Worm (Caenorhabditis elegans): ENCODE measurements around the gene T26C11.4.

The T26C11.4 gene

ce11 chrX:1880665-1881064 is 35.3 kb upstream of the T26C11.4 start (continued):
- no peak for TF ChIP-seq efl-3 (GFP tag; optimal IDR thresholded peaks at IDR 0.05)
- TF ChIP-seq blmp-1 (tag; optimal IDR thresholded peaks at IDR 0.05), result no peak
- TF ChIP-seq swsn-7 (tag; optimal IDR thresholded peaks at IDR 0.05), result peak; percentile 65
- peak; percentile 67 for TF ChIP-seq tbx-2 (tag; optimal IDR thresholded peaks at IDR 0.05)
- no peak for TF ChIP-seq ztf-4 (tag; optimal IDR thresholded peaks at IDR 0.05)
- TF ChIP-seq xbp-1 (tag; optimal IDR thresholded peaks at IDR 0.05), result peak; percentile 56
- TF ChIP-seq Y116A8C.19 (tag; optimal IDR thresholded peaks at IDR 0.05; ENCODE audit: borderline replicate concordance), result no peak
- TF ChIP-seq aha-1 (tag; optimal IDR thresholded peaks at IDR 0.05), result no peak
- TF ChIP-seq hlh-17 (GFP tag; optimal IDR thresholded peaks at IDR 0.05; ENCODE audit: borderline replicate concordance), result no peak
- peak in 1 of 2 experiments; percentile 29 for TF ChIP-seq ztf-11 (tag; optimal IDR thresholded peaks at IDR 0.05)
- peak; percentile 71 for TF ChIP-seq nhr-85 (tag)
- no peak for TF ChIP-seq nhr-237 (tag; optimal IDR thresholded peaks at IDR 0.05)
- TF ChIP-seq ama-1 (optimal IDR thresholded peaks at IDR 0.05), result no peak
- peak; percentile 73 for TF ChIP-seq nhr-90 (tag; optimal IDR thresholded peaks at IDR 0.05; ENCODE audit: poor library complexity)
- TF ChIP-seq nhr-20 (tag; optimal IDR thresholded peaks at IDR 0.05), result peak; percentile 66
- TF ChIP-seq hpl-2 (GFP tag; optimal IDR thresholded peaks at IDR 0.05), result no peak
- no peak for TF ChIP-seq zag-1 (tag; optimal IDR thresholded peaks at IDR 0.05)
- TF ChIP-seq zip-4 (GFP tag; optimal IDR thresholded peaks at IDR 0.05), result no peak
- TF ChIP-seq nhr-71 (tag; optimal IDR thresholded peaks at IDR 0.05), result peak; percentile 71
- TF ChIP-seq nhr-12 (tag; optimal IDR thresholded peaks at IDR 0.05), result no peak
- peak; percentile 87 for TF ChIP-seq snu-23 (GFP tag; optimal IDR thresholded peaks at IDR 0.05)
- TF ChIP-seq lsy-2 (tag; optimal IDR thresholded peaks at IDR 0.05), result peak; percentile 55 to 59
- peak; percentile 47 for TF ChIP-seq sup-37 (GFP tag; optimal IDR thresholded peaks at IDR 0.05)
- no peak for TF ChIP-seq aly-2 (tag; optimal IDR thresholded peaks at IDR 0.05)
- TF ChIP-seq efl-1 (optimal IDR thresholded peaks at IDR 0.05), result peak; percentile 24 to 31
- peak in 1 of 2 experiments; percentile 94 for TF ChIP-seq efl-1 (GFP tag; optimal IDR thresholded peaks at IDR 0.05 in 1 of 2)
- peak; percentile 78 for TF ChIP-seq nhr-19 (GFP tag; conservative IDR thresholded peaks at IDR 0.05)
- peak; percentile 73 for TF ChIP-seq lin-14 (GFP tag; optimal IDR thresholded peaks at IDR 0.05)
- peak; percentile 62 for TF ChIP-seq ceh-8 (GFP tag; optimal IDR thresholded peaks at IDR 0.05)
- no peak for TF ChIP-seq ets-5 (GFP tag; IDR thresholded peaks at IDR 0.05)
- 0 out of 2 replicates have a peak, but pooled peaks have one; percentile 32 for TF ChIP-seq mab-9 (GFP tag; IDR thresholded peaks at IDR 0.05)
- peak; percentile 24 for TF ChIP-seq isw-1 (GFP tag; IDR thresholded peaks at IDR 0.05)
- TF ChIP-seq unc-30 (tag; optimal IDR thresholded peaks at IDR 0.05), result no peak
- TF ChIP-seq skn-1 (tag; optimal IDR thresholded peaks at IDR 0.05), result peak; percentile 92
- TF ChIP-seq tlp-1 (tag; optimal IDR thresholded peaks at IDR 0.05), result no peak
- peak; percentile 48 for TF ChIP-seq irx-1 (tag; optimal IDR thresholded peaks at IDR 0.05)
- no peak for TF ChIP-seq grh-1 (GFP tag; IDR thresholded peaks at IDR 0.05)
- TF ChIP-seq dsc-1 (tag; optimal IDR thresholded peaks at IDR 0.05), result peak; percentile 81

- peak in 1 of 2 experiments; percentile 81 for TF ChIP-seq lsy-2 (tag; optimal IDR thresholded peaks at IDR 0.05)
- no peak for TF ChIP-seq nhr-90 (tag; optimal IDR thresholded peaks at IDR 0.05; ENCODE audit: poor library complexity)
- TF ChIP-seq nhr-47 (tag; optimal IDR thresholded peaks at IDR 0.05), result no peak
- TF ChIP-seq sox-4 (tag; optimal IDR thresholded peaks at IDR 0.05), result no peak
- no peak for TF ChIP-seq grh-1 (GFP tag; IDR thresholded peaks at IDR 0.05)
- no peak for TF ChIP-seq ztf-11 (tag; optimal IDR thresholded peaks at IDR 0.05)
- no peak for TF ChIP-seq unc-86 (tag; optimal IDR thresholded peaks at IDR 0.05)
- no peak for TF ChIP-seq unc-98 (GFP tag; IDR thresholded peaks at IDR 0.05)
- no peak for TF ChIP-seq lin-15B (tag; optimal IDR thresholded peaks at IDR 0.05)
- TF ChIP-seq ces-1 (GFP tag; optimal IDR thresholded peaks at IDR 0.05), result no peak
- no peak for TF ChIP-seq ama-1 (optimal IDR thresholded peaks at IDR 0.05)
- no peak for TF ChIP-seq ceh-88 (GFP tag; IDR thresholded peaks at IDR 0.05)
- no peak for TF ChIP-seq efl-3 (GFP tag; optimal IDR thresholded peaks at IDR 0.05)
- no peak for TF ChIP-seq aly-2 (tag; optimal IDR thresholded peaks at IDR 0.05)
- no peak for TF ChIP-seq isw-1 (GFP tag; IDR thresholded peaks at IDR 0.05)
- peak; percentile 26 for TF ChIP-seq xbp-1 (tag; optimal IDR thresholded peaks at IDR 0.05)
- no peak for TF ChIP-seq unc-62 (GFP tag; optimal IDR thresholded peaks at IDR 0.05)
- TF ChIP-seq vab-15 (tag; optimal IDR thresholded peaks at IDR 0.05), result no peak
- no peak for TF ChIP-seq aha-1 (tag; optimal IDR thresholded peaks at IDR 0.05)
- no peak for TF ChIP-seq F16B12.6 (tag; optimal IDR thresholded peaks at IDR 0.05)
- no peak for TF ChIP-seq nhr-19 (GFP tag; conservative IDR thresholded peaks at IDR 0.05)
- TF ChIP-seq ceh-63 (GFP tag; optimal IDR thresholded peaks at IDR 0.05), result no peak
- peak; percentile 29 for TF ChIP-seq skn-1 (tag; optimal IDR thresholded peaks at IDR 0.05)
- no peak for TF ChIP-seq nhr-237 (tag; optimal IDR thresholded peaks at IDR 0.05)
- TF ChIP-seq dsc-1 (tag; optimal IDR thresholded peaks at IDR 0.05), result no peak
- TF ChIP-seq fos-1 (tag; optimal IDR thresholded peaks at IDR 0.05), result no peak
- TF ChIP-seq ceh-90 (tag; optimal IDR thresholded peaks at IDR 0.05), result no peak
- TF ChIP-seq fkh-8 (tag; optimal IDR thresholded peaks at IDR 0.05), result no peak
- TF ChIP-seq ceh-8 (GFP tag; optimal IDR thresholded peaks at IDR 0.05), result no peak
- TF ChIP-seq irx-1 (tag; optimal IDR thresholded peaks at IDR 0.05), result no peak
- no peak for TF ChIP-seq nhr-71 (tag; optimal IDR thresholded peaks at IDR 0.05)
Measured at ce11 chrX:1870991-1871390, 25.6 kb upstream of the T26C11.4 start.
